Fruit fly (Drosophila melanogaster) whole organism, embryonic: ENCODE measurements around the gene CG44477.

ENCODE experiments used
- Aef1 ChIP-seq: fragments of 200-800 bp; sonication (Bioruptor generic); IDR thresholded peaks from 3 replicates; pipeline ENCODE4 v1.3.6; 2022; ENCODE audit warnings: missing biosample characterization, missing genetic modification characterization
- CG10321 ChIP-seq: fragments of 200-800 bp; sonication (Bioruptor generic); IDR thresholded peaks from 2 replicates; pipeline ENCODE4 v1.3.6; 2022; ENCODE audit warnings: missing biosample characterization, missing genetic modification characterization
- CG10366 ChIP-seq: fragments of 200-800 bp; sonication (Bioruptor generic); IDR thresholded peaks from 2 replicates; pipeline ENCODE4 v1.3.6; 2022; ENCODE audit warnings: missing biosample characterization, missing genetic modification characterization
- CG34224 ChIP-seq: fragments of 200-800 bp; sonication (Bioruptor generic); IDR thresholded peaks from 3 replicates; pipeline ENCODE4 v1.3.6; 2022; ENCODE audit warnings: missing biosample characterization, missing genetic modification characterization; ENCODE audit not compliant: partially characterized antibody
- CG8089 ChIP-seq: fragments of 200-800 bp; sonication (Bioruptor generic); optimal IDR thresholded peaks from 3 replicates; lab custom pipeline; 2016; ENCODE audit warnings: missing biosample characterization, missing genetic modification characterization
- CG8388 ChIP-seq: fragments of 200-800 bp; sonication (Bioruptor generic); optimal IDR thresholded peaks from 2 replicates; lab custom pipeline; 2019; ENCODE audit warnings: missing biosample characterization, mild to moderate bottlenecking, missing genetic modification characterization, moderate library complexity
- CG8944 ChIP-seq: fragments of 200-800 bp; sonication (Bioruptor generic); optimal IDR thresholded peaks from 3 replicates; lab custom pipeline; 2016; ENCODE audit warnings: missing biosample characterization, missing genetic modification characterization
- CG9609 ChIP-seq: fragments of 200-800 bp; sonication (Bioruptor generic); optimal IDR thresholded peaks from 3 replicates; lab custom pipeline; 2016; ENCODE audit warnings: missing biosample characterization, missing genetic modification characterization
- Ravus ChIP-seq: fragments of 200-800 bp; sonication (Bioruptor generic); IDR thresholded peaks from 2 replicates; pipeline ENCODE4 v1.3.6; 2022; ENCODE audit warnings: missing biosample characterization, missing genetic modification characterization
- mld ChIP-seq: fragments of 200-800 bp; sonication (Bioruptor generic); IDR thresholded peaks from 3 replicates; pipeline ENCODE4 v1.3.6; 2022; ENCODE audit warnings: missing biosample characterization, missing genetic modification characterization; ENCODE audit not compliant: partially characterized antibody
- pho ChIP-seq: fragments of 200-800 bp; sonication (Bioruptor generic); optimal IDR thresholded peaks from 2 replicates; lab custom pipeline; 2016; ENCODE audit warnings: missing biosample characterization, missing genetic modification characterization

- TF ChIP-seq Ravus (GFP tag; lab: Robert Waterston, UW) (no peak), CG10366 (GFP tag; lab: Robert Waterston, UW) (no peak), CG8388 (GFP tag; lab: Kevin White, UChicago) (no peak), CG9609 (GFP tag; lab: Kevin White, UChicago) (no peak), CG34224 (GFP tag; lab: Robert Waterston, UW) (no peak), CG8089 (GFP tag; lab: Kevin White, UChicago) (no peak), CG10321 (GFP tag; lab: Robert Waterston, UW) (no peak), pho (GFP tag; lab: Kevin White, UChicago) (no peak), mld (no peak), Aef1 (GFP tag; lab: Robert Waterston, UW) (no peak), CG8944 (GFP tag; lab: Kevin White, UChicago) (no peak)
These were observed 5.9 kb upstream of the CG44477 start, which contains the start of gene CG43167 for dm6 chr2L:11657110-11657509.
